Worm (Caenorhabditis elegans) whole organism, L1 larva: ENCODE data around the gene F29C4.4.

Experiments
- C34B4.2 ChIP-seq: sonication (generic microtip); optimal IDR thresholded peaks from 2 replicates; lab custom pipeline; 2017; ENCODE audit warnings: mild to moderate bottlenecking, missing genetic modification characterization, missing compliant biosample characterization
- F16B12.6 ChIP-seq: fragments of 150-350 bp; optimal IDR thresholded peaks from 2 replicates; lab custom pipeline; 2014; ENCODE audit warnings: missing biosample characterization, missing genetic modification characterization
- ceh-63 ChIP-seq: fragments of 200-800 bp; sonication (Bioruptor generic); optimal IDR thresholded peaks from 2 replicates; lab custom pipeline; 2018; ENCODE audit warnings: mild to moderate bottlenecking, missing genetic modification characterization, missing compliant biosample characterization
- ceh-8 ChIP-seq: fragments of 200-800 bp; sonication (Bioruptor generic); optimal IDR thresholded peaks from 2 replicates; lab custom pipeline; 2018; ENCODE audit warnings: mild to moderate bottlenecking, missing genetic modification characterization, moderate library complexity, missing compliant biosample characterization
- ceh-82 ChIP-seq, 3 experiments: fragments of 150-350 bp in 1 of 3; sonication (generic microtip) in 2 of 3; optimal IDR thresholded peaks; 2 replicates each; lab custom pipeline; 2014 to 2017; ENCODE audit warnings: missing biosample characterization in 3 of 3, missing genetic modification characterization in 3 of 3
- ceh-88 ChIP-seq: fragments of 200-800 bp; sonication (Bioruptor generic); IDR thresholded peaks from 2 replicates; pipeline ENCODE4 v1.3.6; 2022; ENCODE audit warnings: missing genetic modification characterization, missing compliant biosample characterization
- dpl-1 ChIP-seq, 3 experiments: fragments of 150-350 bp in 2 of 3; sonication (generic microtip) in 1 of 3; optimal IDR thresholded peaks; 2 replicates each; lab custom pipeline; 2014 to 2017; ENCODE audit warnings: missing biosample characterization in 3 of 3, missing genetic modification characterization in 3 of 3, missing genetic modification reagents in 3 of 3
- dsc-1 ChIP-seq: sonication (generic microtip); optimal IDR thresholded peaks from 2 replicates; lab custom pipeline; 2016; ENCODE audit warnings: mild to moderate bottlenecking, missing genetic modification characterization, missing compliant biosample characterization
- efl-1 ChIP-seq, 4 experiments: fragments of 150-350 bp; optimal IDR thresholded peaks in 3 of 4; peaks in 1 of 4; 1 replicate in 1 of 4; 2 replicates in 3 of 4; lab custom pipeline; 2014; ENCODE audit warnings: missing biosample characterization in 2 of 4, missing genetic modification characterization in 2 of 4, missing genetic modification reagents in 2 of 4
- egl-13 ChIP-seq: sonication (generic microtip); optimal IDR thresholded peaks from 2 replicates; lab custom pipeline; 2016; ENCODE audit warnings: missing genotype, missing genetic modification reagents, missing genetic modification characterization, missing compliant biosample characterization
- elt-3 ChIP-seq, 6 experiments: fragments of 150-350 bp in 1 of 6; sonication (generic microtip); optimal IDR thresholded peaks; 2 replicates each; lab custom pipeline; 2017 to 2018; ENCODE audit warnings: missing biosample characterization in 6 of 6, missing genetic modification characterization in 6 of 6, inconsistent platforms in 1 of 6
- fkh-10 ChIP-seq: sonication (generic microtip); optimal IDR thresholded peaks from 2 replicates; lab custom pipeline; 2017; ENCODE audit warnings: missing biosample characterization, missing genetic modification reagents, missing genetic modification characterization
- grh-1 ChIP-seq: fragments of 200-800 bp; sonication (Bioruptor generic); IDR thresholded peaks from 2 replicates; pipeline ENCODE4 v1.3.6; 2022; ENCODE audit warnings: missing genetic modification reagents, missing genetic modification characterization, missing compliant biosample characterization
- hlh-17 ChIP-seq: fragments of 200-800 bp; sonication (Bioruptor generic); optimal IDR thresholded peaks from 2 replicates; lab custom pipeline; 2018; ENCODE audit warnings: missing genetic modification characterization, mild to moderate bottlenecking, missing compliant biosample characterization, moderate library complexity, borderline replicate concordance
- hlh-4 ChIP-seq: sonication (generic microtip); optimal IDR thresholded peaks from 2 replicates; lab custom pipeline; 2016; ENCODE audit warnings: mild to moderate bottlenecking, missing genetic modification characterization, missing compliant biosample characterization
- jun-1 ChIP-seq: fragments of 150-350 bp; optimal IDR thresholded peaks from 2 replicates; lab custom pipeline; 2014; ENCODE audit warnings: missing biosample characterization, missing genetic modification reagents, missing genetic modification characterization
- lin-14 ChIP-seq: fragments of 200-800 bp; sonication (Bioruptor generic); optimal IDR thresholded peaks from 2 replicates; lab custom pipeline; 2018; ENCODE audit warnings: mild to moderate bottlenecking, missing genetic modification characterization, moderate library complexity, missing compliant biosample characterization
- lin-15B ChIP-seq: fragments of 150-350 bp; sonication (generic microtip); optimal IDR thresholded peaks from 3 replicates; lab custom pipeline; 2014; ENCODE audit warnings: missing biosample characterization, missing genetic modification characterization
- lir-3 ChIP-seq: sonication (generic microtip); optimal IDR thresholded peaks from 2 replicates; lab custom pipeline; 2016; ENCODE audit warnings: mild to moderate bottlenecking, missing genetic modification characterization, moderate library complexity, missing compliant biosample characterization; ENCODE audit not compliant: poor library complexity
- lsy-2 ChIP-seq, 2 experiments: fragments of 150-350 bp; optimal IDR thresholded peaks; 2 replicates each; lab custom pipeline; 2014; ENCODE audit warnings: missing biosample characterization in 2 of 2, missing genetic modification characterization in 2 of 2
- mab-9 ChIP-seq: fragments of 200-800 bp; sonication (Bioruptor generic); IDR thresholded peaks from 2 replicates; pipeline ENCODE4 v1.3.6; 2022; ENCODE audit warnings: missing genetic modification reagents, missing genetic modification characterization, missing compliant biosample characterization
- mdl-1 ChIP-seq, 2 experiments: fragments of 150-350 bp; optimal IDR thresholded peaks; 2 replicates each; lab custom pipeline; 2014 to 2017; ENCODE audit warnings: missing biosample characterization in 2 of 2, missing genetic modification characterization in 2 of 2, inconsistent platforms in 1 of 2
- mef-2 ChIP-seq: fragments of 150-350 bp; optimal IDR thresholded peaks from 2 replicates; lab custom pipeline; 2014; ENCODE audit warnings: missing biosample characterization, missing genetic modification characterization
- mep-1 ChIP-seq: fragments of 150-350 bp; optimal IDR thresholded peaks from 2 replicates; lab custom pipeline; 2014; ENCODE audit warnings: missing biosample characterization, missing genetic modification characterization
- nhr-237 ChIP-seq: fragments of 150-350 bp; optimal IDR thresholded peaks from 2 replicates; lab custom pipeline; 2014; ENCODE audit warnings: missing biosample characterization, missing genetic modification characterization
- nhr-28 ChIP-seq: fragments of 150-350 bp; optimal IDR thresholded peaks from 2 replicates; lab custom pipeline; 2014; ENCODE audit warnings: missing biosample characterization, missing genetic modification characterization
- nhr-47 ChIP-seq: sonication (generic microtip); optimal IDR thresholded peaks from 2 replicates; lab custom pipeline; 2016; ENCODE audit warnings: mild to moderate bottlenecking, missing genetic modification characterization, moderate library complexity, missing compliant biosample characterization
- nhr-71 ChIP-seq: sonication (generic microtip); optimal IDR thresholded peaks from 2 replicates; lab custom pipeline; 2016; ENCODE audit warnings: mild to moderate bottlenecking, missing genetic modification characterization, moderate library complexity, missing compliant biosample characterization
- nhr-76 ChIP-seq: sonication (generic microtip); optimal IDR thresholded peaks from 2 replicates; lab custom pipeline; 2017; ENCODE audit warnings: missing biosample characterization, missing genetic modification characterization
- nhr-77 ChIP-seq: fragments of 150-350 bp; optimal IDR thresholded peaks from 2 replicates; lab custom pipeline; 2014; ENCODE audit warnings: missing biosample characterization, missing genetic modification characterization
- nhr-85 ChIP-seq: sonication (generic microtip); peaks from one replicate; lab custom pipeline; 2016; ENCODE audit warnings: missing genetic modification characterization, inconsistent platforms, missing compliant biosample characterization
- pag-3 ChIP-seq: sonication (generic microtip); optimal IDR thresholded peaks from 2 replicates; lab custom pipeline; 2017; ENCODE audit warnings: missing genetic modification characterization, mild to moderate bottlenecking, missing compliant biosample characterization, antibody characterized with exemption, borderline replicate concordance; ENCODE audit not compliant: insufficient read depth
- rnt-1 ChIP-seq: sonication (generic microtip); optimal IDR thresholded peaks from 2 replicates; lab custom pipeline; 2016; ENCODE audit warnings: mild to moderate bottlenecking, missing genetic modification characterization, moderate library complexity, missing compliant biosample characterization
- skn-1 ChIP-seq: fragments of 150-350 bp; optimal IDR thresholded peaks from 2 replicates; lab custom pipeline; 2014; ENCODE audit warnings: missing biosample characterization, missing genetic modification characterization
- snpc-4 ChIP-seq: fragments of 150-350 bp; optimal IDR thresholded peaks from 2 replicates; lab custom pipeline; 2014; ENCODE audit warnings: missing biosample characterization, missing genetic modification characterization
- snu-23 ChIP-seq: sonication (generic microtip); optimal IDR thresholded peaks from 2 replicates; lab custom pipeline; 2016; ENCODE audit warnings: missing genetic modification characterization, missing compliant biosample characterization
- sptf-1 ChIP-seq: fragments of 150-350 bp; optimal IDR thresholded peaks from 2 replicates; lab custom pipeline; 2014; ENCODE audit warnings: missing biosample characterization, missing genetic modification characterization
- swsn-7 ChIP-seq: sonication (generic microtip); optimal IDR thresholded peaks from 2 replicates; lab custom pipeline; 2016; ENCODE audit warnings: missing genetic modification characterization, missing compliant biosample characterization
- tbx-2 ChIP-seq: sonication (generic microtip); optimal IDR thresholded peaks from 2 replicates; lab custom pipeline; 2016; ENCODE audit warnings: missing genetic modification characterization, missing compliant biosample characterization
- tlp-1 ChIP-seq: fragments of 150-350 bp; optimal IDR thresholded peaks from 2 replicates; lab custom pipeline; 2014; ENCODE audit warnings: missing biosample characterization, missing genetic modification characterization
- unc-30 ChIP-seq: sonication (generic microtip); optimal IDR thresholded peaks from 2 replicates; lab custom pipeline; 2017; ENCODE audit warnings: missing biosample characterization, missing genetic modification characterization
- unc-86 ChIP-seq: sonication (generic microtip); optimal IDR thresholded peaks from 2 replicates; lab custom pipeline; 2016; ENCODE audit warnings: missing genetic modification characterization, missing compliant biosample characterization
- unc-98 ChIP-seq: fragments of 200-800 bp; sonication (Bioruptor generic); IDR thresholded peaks from 2 replicates; pipeline ENCODE4 v1.3.6; 2022; ENCODE audit warnings: missing genetic modification characterization, missing compliant biosample characterization
- xbp-1 ChIP-seq: sonication (generic microtip); optimal IDR thresholded peaks from 2 replicates; lab custom pipeline; 2016; ENCODE audit warnings: missing genetic modification characterization, missing compliant biosample characterization
- zag-1 ChIP-seq: fragments of 150-350 bp; optimal IDR thresholded peaks from 2 replicates; lab custom pipeline; 2014; ENCODE audit warnings: missing biosample characterization, missing genetic modification characterization
- zip-4 ChIP-seq: fragments of 200-800 bp; sonication (Bioruptor generic); optimal IDR thresholded peaks from 2 replicates; lab custom pipeline; 2018; ENCODE audit warnings: mild to moderate bottlenecking, missing genetic modification characterization, moderate library complexity, missing compliant biosample characterization
- ztf-11 ChIP-seq, 2 experiments: sonication (generic microtip); optimal IDR thresholded peaks; 2 replicates each; lab custom pipeline; 2016 to 2017; ENCODE audit warnings: missing genetic modification characterization in 2 of 2, missing biosample characterization in 1 of 2, missing compliant biosample characterization in 1 of 2

Gene F29C4.4

DNA sequence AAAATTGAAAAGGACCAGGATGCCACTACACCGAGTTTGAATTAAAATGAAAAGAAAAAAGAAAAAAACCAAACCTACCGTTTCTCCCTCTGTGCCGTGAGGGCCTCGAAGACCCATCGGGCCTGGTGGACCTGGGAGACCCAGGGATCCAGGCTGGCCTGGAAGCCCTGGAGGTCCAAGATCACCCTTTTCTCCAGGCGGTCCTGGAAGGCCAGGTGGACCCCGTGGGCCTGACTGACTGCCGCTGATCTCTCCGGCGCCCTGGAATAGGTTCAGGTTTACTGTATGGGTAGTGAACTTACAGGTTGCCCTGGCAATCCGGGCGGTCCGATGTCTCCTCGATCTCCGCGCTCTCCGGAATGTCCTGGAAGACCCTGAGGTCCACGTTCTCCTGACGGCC is 28.2 kb downstream of the F29C4.4 start:
- TF ChIP-seq nhr-47: no peak
- no peak for TF ChIP-seq pag-3
- TF ChIP-seq ceh-8 (GFP tag; lab: Kevin White, UChicago): peak; percentile 29

DNA sequence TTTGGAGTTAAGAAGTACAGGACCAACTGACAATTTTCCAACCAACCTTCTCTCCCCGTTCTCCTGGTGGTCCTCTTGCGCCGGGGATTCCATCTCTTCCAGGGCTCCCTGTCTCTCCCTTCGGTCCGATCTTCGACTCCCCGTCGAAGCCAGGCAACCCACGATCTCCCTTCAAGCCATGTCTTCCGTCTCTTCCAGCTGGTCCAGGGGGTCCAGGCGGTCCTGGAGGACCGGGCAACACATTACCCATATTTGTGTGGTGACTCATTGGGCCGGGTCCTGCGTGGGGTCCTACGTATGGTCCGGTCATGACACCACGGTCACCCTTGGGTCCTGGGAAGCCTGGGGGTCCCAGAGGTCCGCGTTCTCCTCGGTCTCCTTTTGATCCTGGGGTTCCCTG is 29.5 kb downstream of the F29C4.4 start:
- TF ChIP-seq unc-30 (tag; lab: Kevin White, UChicago) (no peak), lin-14 (no peak), sptf-1 (tag; lab: Kevin White, UChicago) (no peak), hlh-17 (GFP tag; lab: Kevin White, UChicago) (no peak), nhr-85 (tag; lab: Kevin White, UChicago) (no peak)
- TF ChIP-seq, all 84 proteins: peak for 0

DNA sequence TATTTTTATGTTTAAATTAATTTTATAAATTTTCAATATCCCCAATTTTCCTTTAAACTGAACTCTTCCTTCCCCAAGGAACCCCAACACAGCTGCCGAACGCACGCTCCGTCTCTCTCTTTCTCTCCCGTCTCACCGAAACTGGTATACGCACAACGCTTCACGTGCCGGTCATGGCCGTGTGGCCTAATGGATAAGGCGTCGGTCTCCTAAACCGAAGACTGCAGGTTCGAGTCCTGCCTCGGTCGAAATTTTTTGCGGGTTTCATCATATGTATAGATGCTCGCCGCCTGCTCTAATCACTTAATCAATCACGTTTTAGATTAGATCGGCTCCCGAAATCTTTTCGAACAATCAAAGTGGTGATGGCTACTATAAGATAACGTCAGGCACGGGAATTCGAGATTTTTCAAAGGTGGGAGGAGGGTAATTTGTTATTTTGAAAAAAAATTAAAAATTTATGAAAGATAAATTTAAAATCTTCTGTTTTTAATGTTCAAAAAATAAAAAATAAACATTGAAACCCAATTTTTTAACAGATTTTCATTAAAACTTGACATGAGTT is 32.4 kb downstream of the F29C4.4 start:
- no peak for TF ChIP-seq nhr-76 (tag; lab: Kevin White, UChicago)
- TF ChIP-seq nhr-77: peak; percentile 52
- TF ChIP-seq grh-1 (GFP tag; lab: Robert Waterston, UW): no peak
- TF ChIP-seq swsn-7: peak; percentile 63
- TF ChIP-seq snu-23: peak; percentile 81
- no peak for TF ChIP-seq zag-1
- no peak for TF ChIP-seq nhr-71 (tag; lab: Kevin White, UChicago)
- no peak for TF ChIP-seq nhr-237 (tag; lab: Kevin White, UChicago)
- no peak for TF ChIP-seq lir-3 (tag; lab: Kevin White, UChicago)
- TF ChIP-seq ceh-82 (tag; optimal IDR thresholded peaks at IDR 0.05; lab: Kevin White, UChicago): peak in 2 of 3 experiments; percentile 42 to 73
- peak in 1 of 6 experiments; percentile 5 for TF ChIP-seq elt-3 (tag; optimal IDR thresholded peaks at IDR 0.05; lab: Kevin White, UChicago)
- peak; percentile 44 for TF ChIP-seq tbx-2 (tag; lab: Kevin White, UChicago)
- no peak for TF ChIP-seq snpc-4 (tag; lab: Kevin White, UChicago)
- TF ChIP-seq C34B4.2: no peak
- TF ChIP-seq pag-3: no peak
- TF ChIP-seq unc-98 (GFP tag; lab: Robert Waterston, UW): no peak
- peak; percentile 73 for TF ChIP-seq nhr-47
- TF ChIP-seq mab-9 (GFP tag; lab: Robert Waterston, UW): no peak
- TF ChIP-seq mep-1: peak; percentile 63
- TF ChIP-seq efl-1 (optimal IDR thresholded peaks at IDR 0.05; lab: Kevin White, UChicago): peak; percentile 23 to 51
- TF ChIP-seq efl-1 (GFP tag; optimal IDR thresholded peaks at IDR 0.05 in 1 of 2; lab: Kevin White, UChicago): peak; percentile 30 to 92
- TF ChIP-seq unc-86 (tag; lab: Kevin White, UChicago): no peak
- peak; percentile 64 for TF ChIP-seq dsc-1 (tag; lab: Kevin White, UChicago)
- no peak for TF ChIP-seq tlp-1 (tag; lab: Kevin White, UChicago)
- TF ChIP-seq skn-1 (tag; lab: Kevin White, UChicago): peak; percentile 54
- TF ChIP-seq lsy-2 (tag; optimal IDR thresholded peaks at IDR 0.05; lab: Kevin White, UChicago): peak; percentile 60 to 68
- TF ChIP-seq lin-15B (tag; lab: Kevin White, UChicago): peak; percentile 10
- TF ChIP-seq ceh-63 (GFP tag; lab: Kevin White, UChicago): no peak
- peak; percentile 6 to 52 (median 51) for TF ChIP-seq dpl-1 (GFP tag; optimal IDR thresholded peaks at IDR 0.05; lab: Kevin White, UChicago)
- no peak for TF ChIP-seq sptf-1 (tag; lab: Kevin White, UChicago)
- no peak; the same call in 1 of the 2 replicates for TF ChIP-seq ceh-88 (GFP tag; lab: Robert Waterston, UW)
- TF ChIP-seq fkh-10: peak; percentile 39
- peak in 1 of 2 experiments; percentile 34 for TF ChIP-seq ztf-11 (tag; optimal IDR thresholded peaks at IDR 0.05; lab: Kevin White, UChicago)
- peak; percentile 47 for TF ChIP-seq jun-1 (tag; lab: Kevin White, UChicago)
- peak; percentile 85 for TF ChIP-seq rnt-1 (tag; lab: Kevin White, UChicago)
- TF ChIP-seq xbp-1 (tag; lab: Kevin White, UChicago): peak; percentile 31
- no peak for TF ChIP-seq egl-13 (tag; lab: Kevin White, UChicago)
- peak in 1 of 2 experiments; percentile 95 for TF ChIP-seq mdl-1 (tag; optimal IDR thresholded peaks at IDR 0.05; lab: Kevin White, UChicago)
- no peak for TF ChIP-seq nhr-28 (tag; lab: Kevin White, UChicago)
- TF ChIP-seq F16B12.6 (tag; lab: Kevin White, UChicago): peak; percentile 28
- peak; percentile 1 for TF ChIP-seq zip-4
- TF ChIP-seq mef-2: no peak
- no peak for TF ChIP-seq hlh-4 (tag; lab: Kevin White, UChicago)
